Fruit fly (Drosophila melanogaster): ENCODE measurements around the gene Atg3.

Gene Atg3

dm6 chr3L:18758894-18759569 lies 10.5 kb downstream of the Atg3 start (continued):
- 0 out of 2 replicates have a peak, but pooled peaks have one; percentile 14 for TF ChIP-seq CG32772 (GFP tag; IDR thresholded peaks at IDR 0.05)
- peak; percentile 41 for TF ChIP-seq CG8281 (tag; optimal IDR thresholded peaks at IDR 0.05)
- TF ChIP-seq CG3163 (GFP tag; optimal IDR thresholded peaks at IDR 0.05): peak; percentile 55
- no peak for TF ChIP-seq CG8290 (GFP tag; optimal IDR thresholded peaks at IDR 0.05)
- peak in 1 of 2 experiments; percentile 72 for TF ChIP-seq CG8290 (tag; optimal IDR thresholded peaks at IDR 0.05)
- TF ChIP-seq CG34224 (GFP tag; IDR thresholded peaks at IDR 0.05; ENCODE audit: partially characterized antibody): 0 out of 3 replicates have a peak, but pooled peaks have one; percentile 27
- TF ChIP-seq CG10321 (GFP tag; IDR thresholded peaks at IDR 0.05): peak; percentile 91
- TF ChIP-seq Gsc (GFP tag; IDR thresholded peaks at IDR 0.05): no peak
- peak in 1 of 2 experiments; percentile 79 for TF ChIP-seq Pdp1 (GFP tag; optimal IDR thresholded peaks at IDR 0.05)
- peak; percentile 81 for TF ChIP-seq sug (tag; optimal IDR thresholded peaks at IDR 0.05)
- TF ChIP-seq sna (GFP tag; IDR thresholded peaks at IDR 0.05; ENCODE audit: partially characterized antibody): peak; percentile 58; the same call in 1 of the 2 replicates
- peak; percentile 74 for TF ChIP-seq CG34376 (GFP tag; optimal IDR thresholded peaks at IDR 0.05)
- TF ChIP-seq Oli (tag; optimal IDR thresholded peaks at IDR 0.05): no peak
- peak; percentile 47; the same call in 1 of the 2 replicates for TF ChIP-seq sob (GFP tag; IDR thresholded peaks at IDR 0.05)
- no peak for TF ChIP-seq chn (GFP tag; optimal IDR thresholded peaks at IDR 0.05)
- TF ChIP-seq Eip74EF (GFP tag; optimal IDR thresholded peaks at IDR 0.05): peak; percentile 55 to 94
- TF ChIP-seq pb (GFP tag; optimal IDR thresholded peaks at IDR 0.05): no peak
- TF ChIP-seq Max (GFP tag; optimal IDR thresholded peaks at IDR 0.05): no peak
- TF ChIP-seq kni (GFP tag; optimal IDR thresholded peaks at IDR 0.05): peak; percentile 93
- peak; percentile 40 for TF ChIP-seq HLHmδ (GFP tag; optimal IDR thresholded peaks at IDR 0.05)
- TF ChIP-seq kay (GFP tag; optimal IDR thresholded peaks at IDR 0.05): peak; percentile 65
- TF ChIP-seq ab (GFP tag; optimal IDR thresholded peaks at IDR 0.05): peak; percentile 44
- TF ChIP-seq dati (GFP tag; IDR thresholded peaks at IDR 0.05): no peak
- no peak for TF ChIP-seq lbe (GFP tag; optimal IDR thresholded peaks at IDR 0.05)
- no peak for TF ChIP-seq CG13296 (GFP tag; optimal IDR thresholded peaks at IDR 0.05)
- peak; percentile 37 for TF ChIP-seq CG13894 (tag; optimal IDR thresholded peaks at IDR 0.05)
- TF ChIP-seq CG4360 (GFP tag; IDR thresholded peaks at IDR 0.05): peak; percentile 50; the same call in 1 of the 2 replicates
- no peak for TF ChIP-seq Fer3 (tag; optimal IDR thresholded peaks at IDR 0.05)
- TF ChIP-seq lola (GFP tag; optimal IDR thresholded peaks at IDR 0.05): peak in 1 of 3 experiments; percentile 84
- TF ChIP-seq gro (GFP tag; optimal IDR thresholded peaks at IDR 0.05): peak; percentile 22
- peak; percentile 100 for TF ChIP-seq ftz-f1 (GFP tag; optimal IDR thresholded peaks at IDR 0.05)
- TF ChIP-seq CG2678 (tag; optimal IDR thresholded peaks at IDR 0.05): no peak
- no peak for TF ChIP-seq toy (GFP tag; IDR thresholded peaks at IDR 0.05)
- TF ChIP-seq crol (GFP tag; IDR thresholded peaks at IDR 0.05): peak; percentile 92
- TF ChIP-seq GATAe (GFP tag; conservative IDR thresholded peaks at IDR 0.05): 0 out of 2 replicates have a peak, but pooled peaks have one; percentile 12
- no peak for TF ChIP-seq CG10267 (tag; optimal IDR thresholded peaks at IDR 0.05)
- no peak for TF ChIP-seq Ptx1 (GFP tag; IDR thresholded peaks at IDR 0.05)
- TF ChIP-seq CG11504 (tag; optimal IDR thresholded peaks at IDR 0.05): no peak
- TF ChIP-seq CG2199 (GFP tag; IDR thresholded peaks at IDR 0.05): peak; percentile 66; the same call in 1 of the 3 replicates
- peak; percentile 64 for TF ChIP-seq fd64A (GFP tag; optimal IDR thresholded peaks at IDR 0.05)
- TF ChIP-seq Dll (GFP tag; IDR thresholded peaks at IDR 0.05; ENCODE audit: partially characterized antibody): 0 out of 4 replicates have a peak, but pooled peaks have one; percentile 37

Measured in whole organism, embryonic.